Fruit fly (Drosophila melanogaster): ENCODE measurements around the gene kel.

The kel gene

DNA sequence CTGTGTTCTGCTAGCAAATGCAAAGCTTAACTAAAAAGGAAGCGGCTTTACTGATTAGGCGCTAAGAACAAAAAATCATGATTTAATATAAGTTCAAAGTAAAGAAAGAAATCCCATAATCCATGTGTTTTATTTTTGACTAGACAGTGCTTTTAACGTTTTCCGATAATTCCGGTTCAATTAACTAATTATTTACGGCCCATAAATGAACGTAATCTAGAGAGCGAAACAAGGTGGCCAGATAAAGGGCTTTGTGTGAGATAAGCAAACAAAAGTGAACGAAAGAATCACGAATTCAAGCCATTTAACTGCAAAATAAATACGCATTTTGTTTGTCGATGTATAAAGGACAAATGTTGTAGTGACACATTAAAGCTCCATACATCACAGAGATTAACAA, 22.8 kb downstream of the kel start:
- no peak for TF ChIP-seq Crg-1 (GFP tag; optimal IDR thresholded peaks at IDR 0.05)
- peak; percentile 23 for TF ChIP-seq cic (GFP tag; optimal IDR thresholded peaks at IDR 0.05)
- TF ChIP-seq CG12768 (GFP tag; optimal IDR thresholded peaks at IDR 0.05) = no peak
- no peak for TF ChIP-seq CG7101 (tag; optimal IDR thresholded peaks at IDR 0.05)
- TF ChIP-seq CG33017 (tag; optimal IDR thresholded peaks at IDR 0.05) = no peak
- TF ChIP-seq Hr96 (GFP tag; optimal IDR thresholded peaks at IDR 0.05) = no peak
- TF ChIP-seq bab1 (GFP tag; optimal IDR thresholded peaks at IDR 0.05) = no peak
- TF ChIP-seq ovo (GFP tag; optimal IDR thresholded peaks at IDR 0.05) = no peak
- TF ChIP-seq tj (GFP tag; optimal IDR thresholded peaks at IDR 0.05) = no peak
- no peak for TF ChIP-seq CG5204 (GFP tag; optimal IDR thresholded peaks at IDR 0.05)
- TF ChIP-seq kay (GFP tag; ENCODE audit: borderline replicate concordance) = peak; percentile 45
- TF ChIP-seq cnc (optimal IDR thresholded peaks at IDR 0.05) = no peak
- TF ChIP-seq pad (GFP tag; optimal IDR thresholded peaks at IDR 0.05) = no peak
- no peak for TF ChIP-seq CG7045 (GFP tag; optimal IDR thresholded peaks at IDR 0.05)
- no peak for TF ChIP-seq CG11617 (GFP tag; optimal IDR thresholded peaks at IDR 0.05)
- no peak for TF ChIP-seq Clk (GFP tag; optimal IDR thresholded peaks at IDR 0.05)

DNA sequence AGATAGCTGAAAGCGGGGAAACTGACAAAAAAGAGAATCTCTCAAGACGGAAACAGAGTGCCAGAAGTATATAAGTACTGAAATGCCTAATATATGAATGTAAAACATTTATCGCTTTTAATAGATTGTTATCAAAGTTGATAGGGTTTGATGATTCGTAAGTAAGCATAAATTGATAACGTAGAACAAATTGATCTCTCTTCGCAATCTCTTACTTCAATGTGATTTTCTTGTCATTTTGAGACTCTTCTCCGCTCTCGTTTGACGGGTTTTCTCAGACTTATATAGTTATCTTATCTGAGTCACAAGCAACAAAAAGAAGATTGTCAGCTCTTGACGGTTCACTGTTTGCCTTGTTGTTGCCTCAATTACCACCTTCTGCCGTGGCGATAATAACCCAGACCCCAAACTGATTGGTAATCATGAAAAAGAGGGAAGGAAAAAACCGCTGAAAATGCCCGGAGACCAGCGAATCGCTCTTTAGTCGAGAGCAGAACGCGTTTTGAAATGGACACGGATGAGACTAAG, 23.6 kb downstream of the kel start, which contains the start of gene CG15152:
Gene CG15152, plus strand, starts transcription at position 372 of the 528 bp plus-strand sequence.
- TF ChIP-seq cic (GFP tag; optimal IDR thresholded peaks at IDR 0.05) (peak; percentile 41), CG1620 (GFP tag; optimal IDR thresholded peaks at IDR 0.05) (no peak), CG7045 (GFP tag; optimal IDR thresholded peaks at IDR 0.05) (no peak), ovo (GFP tag; optimal IDR thresholded peaks at IDR 0.05) (no peak)

DNA sequence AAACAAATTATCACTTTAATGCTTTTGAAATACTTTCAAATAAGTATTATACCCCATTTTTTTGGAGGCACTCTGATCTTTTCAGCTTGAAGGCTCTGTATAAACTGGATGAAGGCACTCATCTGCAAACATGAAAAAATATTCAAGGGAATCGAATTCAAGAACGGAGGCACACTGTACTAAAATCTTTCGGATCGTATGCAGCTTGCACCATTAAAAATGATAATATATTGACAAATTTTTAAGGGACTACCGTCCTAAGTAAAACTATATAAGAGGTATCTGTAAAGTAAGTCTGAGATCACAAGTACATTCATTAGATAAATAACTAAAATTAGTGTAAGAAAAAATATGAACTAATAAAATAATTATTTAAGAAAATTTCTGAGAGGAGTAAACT, 24.8 kb downstream of the kel start, which contains the start of gene CG44476:
Gene CG44476, minus strand, starts transcription at position 101 of the 400 bp plus-strand sequence.
- TF ChIP-seq Hr96 (GFP tag; optimal IDR thresholded peaks at IDR 0.05) (no peak), CG7101 (tag; optimal IDR thresholded peaks at IDR 0.05) (peak; percentile 31)

DNA sequence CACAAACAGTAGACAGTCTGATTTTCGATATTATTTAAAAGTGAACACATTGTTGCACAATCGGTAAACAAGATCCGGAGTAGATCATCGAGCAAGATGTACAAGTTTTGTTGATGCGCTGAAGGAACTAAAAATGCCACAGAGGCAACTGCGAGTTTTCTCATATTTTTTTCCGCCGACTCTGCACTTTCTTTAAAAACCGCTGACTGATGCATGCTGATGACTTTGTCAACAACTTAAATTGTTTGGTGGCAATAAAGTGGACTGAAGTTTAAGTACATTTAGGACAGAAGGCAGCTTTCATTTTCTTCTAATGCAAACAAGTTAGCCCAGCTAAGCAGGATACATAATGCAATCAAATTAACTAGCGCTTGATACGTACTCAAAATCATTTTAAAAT, 25.4 kb downstream of the kel start:
- TF ChIP-seq cic (GFP tag; optimal IDR thresholded peaks at IDR 0.05) (no peak), tj (GFP tag; optimal IDR thresholded peaks at IDR 0.05) (peak; percentile 94)

DNA sequence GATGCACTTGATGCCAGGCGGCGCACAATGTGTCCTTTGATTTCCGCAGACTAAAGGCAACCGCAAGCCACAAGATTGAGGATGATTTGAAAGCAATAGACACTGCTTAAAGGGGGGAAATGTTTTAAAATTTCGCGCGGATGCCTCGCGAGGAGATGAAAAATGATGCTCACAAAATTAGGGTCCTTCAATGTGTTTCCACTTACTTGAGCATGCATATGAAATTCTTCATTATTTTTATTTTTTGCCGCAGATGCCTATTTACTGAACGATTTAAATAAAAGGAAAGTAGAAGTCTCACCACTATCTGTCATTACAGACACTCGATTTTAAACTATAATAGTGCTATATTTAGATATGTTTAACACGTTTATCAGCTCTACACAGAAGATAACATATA, 41.6 kb downstream of the kel start, which contains the start of gene Slc25A46b:
Gene Slc25A46b, plus strand, starts transcription at position 301 of the 400 bp plus-strand sequence.
- TF ChIP-seq cnc (optimal IDR thresholded peaks at IDR 0.05) = no peak
- no peak for TF ChIP-seq CG11617 (GFP tag; optimal IDR thresholded peaks at IDR 0.05)

DNA sequence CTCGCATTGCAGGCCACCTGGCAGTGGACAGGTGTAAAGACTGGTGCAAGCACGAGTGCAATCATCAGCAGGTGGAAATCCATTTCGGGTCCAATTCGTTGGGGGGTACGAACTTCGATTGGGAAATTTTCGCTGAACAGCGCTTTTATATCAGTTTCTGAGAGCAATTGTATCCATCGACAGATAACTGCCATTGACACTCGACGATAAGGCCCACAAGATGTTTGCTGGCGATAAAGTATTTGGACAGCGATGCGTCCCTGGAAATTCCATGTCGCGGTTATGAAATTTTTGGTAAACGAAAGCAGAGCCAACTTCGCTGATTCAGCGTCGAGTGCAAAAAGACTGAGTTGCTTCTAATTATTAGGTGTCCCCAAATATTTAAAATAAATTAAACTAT, 45.7 kb downstream of the kel start, which contains the start of gene CG15153:
Gene CG15153, minus strand, starts transcription at position 101 of the 400 bp plus-strand sequence.
- TF ChIP-seq Hr96 (GFP tag; optimal IDR thresholded peaks at IDR 0.05) = no peak
- TF ChIP-seq cnc (optimal IDR thresholded peaks at IDR 0.05) = no peak
- TF ChIP-seq CG11617 (GFP tag; optimal IDR thresholded peaks at IDR 0.05) = no peak
- TF ChIP-seq toe (GFP tag; optimal IDR thresholded peaks at IDR 0.05) = no peak
- TF ChIP-seq Crg-1 (GFP tag; optimal IDR thresholded peaks at IDR 0.05) = no peak
- TF ChIP-seq CG33017 (tag; optimal IDR thresholded peaks at IDR 0.05) = no peak
- no peak for TF ChIP-seq pad (GFP tag; optimal IDR thresholded peaks at IDR 0.05)
- TF ChIP-seq CG5204 (GFP tag; optimal IDR thresholded peaks at IDR 0.05) = no peak
- no peak for TF ChIP-seq CG14711 (tag; optimal IDR thresholded peaks at IDR 0.05)
- TF ChIP-seq bab1 (GFP tag; optimal IDR thresholded peaks at IDR 0.05) = no peak
- TF ChIP-seq CG12768 (GFP tag; optimal IDR thresholded peaks at IDR 0.05) = no peak
- TF ChIP-seq cic (GFP tag; optimal IDR thresholded peaks at IDR 0.05) = no peak
- no peak for TF ChIP-seq CG1620 (GFP tag; optimal IDR thresholded peaks at IDR 0.05)
- TF ChIP-seq tj (GFP tag; optimal IDR thresholded peaks at IDR 0.05) = no peak
- TF ChIP-seq Clk (GFP tag; optimal IDR thresholded peaks at IDR 0.05) = no peak
- no peak for TF ChIP-seq kay (GFP tag; ENCODE audit: borderline replicate concordance)
- no peak for TF ChIP-seq CG7101 (tag; optimal IDR thresholded peaks at IDR 0.05)

DNA sequence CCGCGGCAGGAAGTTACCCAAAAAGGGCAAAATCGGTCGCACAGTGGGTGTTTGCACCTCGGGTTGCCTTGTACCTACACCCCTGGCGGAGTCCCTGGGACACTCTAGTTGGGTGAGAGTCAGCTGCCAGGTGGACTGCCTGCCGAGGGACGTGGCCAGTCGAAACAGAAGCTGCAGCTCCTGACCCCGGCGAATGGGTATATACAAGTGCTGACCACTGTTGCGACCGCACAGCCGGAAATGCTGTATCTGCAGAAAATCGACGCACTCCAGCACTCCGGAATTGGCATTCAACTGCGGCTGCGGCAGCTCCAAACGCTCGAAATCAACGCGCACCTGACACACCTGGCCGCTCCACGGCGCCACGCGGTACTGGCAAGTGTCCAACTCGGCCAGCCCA, 46.2 kb downstream of the kel start:
- no peak for TF ChIP-seq cnc (optimal IDR thresholded peaks at IDR 0.05)
- no peak for TF ChIP-seq Clk (GFP tag; optimal IDR thresholded peaks at IDR 0.05)
- TF ChIP-seq pad (GFP tag; optimal IDR thresholded peaks at IDR 0.05) = no peak
- TF ChIP-seq Mnt (GFP tag; optimal IDR thresholded peaks at IDR 0.05) = no peak
- TF ChIP-seq CG7101 (tag; optimal IDR thresholded peaks at IDR 0.05) = no peak
- TF ChIP-seq bab1 (GFP tag; optimal IDR thresholded peaks at IDR 0.05) = no peak
- TF ChIP-seq CG5204 (GFP tag; optimal IDR thresholded peaks at IDR 0.05) = no peak
- TF ChIP-seq CG7045 (GFP tag; optimal IDR thresholded peaks at IDR 0.05) = no peak
- TF ChIP-seq cic (GFP tag; optimal IDR thresholded peaks at IDR 0.05) = no peak
- no peak for TF ChIP-seq ovo (GFP tag; optimal IDR thresholded peaks at IDR 0.05)
- TF ChIP-seq toe (GFP tag; optimal IDR thresholded peaks at IDR 0.05) = no peak
- TF ChIP-seq Crg-1 (GFP tag; optimal IDR thresholded peaks at IDR 0.05) = no peak
- TF ChIP-seq tj (GFP tag; optimal IDR thresholded peaks at IDR 0.05) = no peak
- no peak for TF ChIP-seq CG11617 (GFP tag; optimal IDR thresholded peaks at IDR 0.05)
- no peak for TF ChIP-seq Hr96 (GFP tag; optimal IDR thresholded peaks at IDR 0.05)
- TF ChIP-seq CG14711 (tag; optimal IDR thresholded peaks at IDR 0.05) = no peak
- TF ChIP-seq CG33017 (tag; optimal IDR thresholded peaks at IDR 0.05) = no peak

Data from whole organism, adult.